Worm (Caenorhabditis elegans) whole organism, midembryonic: ENCODE results near the gene str-19.

Source experiments
- T22C8.4 ChIP-seq: fragments of 200-800 bp; sonication (Bioruptor generic); IDR thresholded peaks from 2 replicates; pipeline ENCODE4 v1.3.6; 2022; ENCODE audit warnings: missing genetic modification characterization, missing compliant biosample characterization
- cog-1 ChIP-seq: sonication (generic microtip); optimal IDR thresholded peaks from 2 replicates; lab custom pipeline; 2016; ENCODE audit warnings: missing genetic modification characterization, missing compliant biosample characterization
- flt-1 ChIP-seq: fragments of 200-800 bp; sonication (Bioruptor generic); IDR thresholded peaks from 2 replicates; pipeline ENCODE4 v1.3.6; 2022; ENCODE audit warnings: missing genetic modification characterization, missing compliant biosample characterization
- klf-2 ChIP-seq: fragments of 200-800 bp; sonication (Bioruptor generic); conservative IDR thresholded peaks from 2 replicates; pipeline ENCODE4 v1.3.6; 2022; ENCODE audit warnings: missing genetic modification reagents, missing genetic modification characterization, missing compliant biosample characterization
- med-1 ChIP-seq: sonication (generic microtip); optimal IDR thresholded peaks from 2 replicates; lab custom pipeline; 2017; ENCODE audit warnings: missing genetic modification characterization, mild to moderate bottlenecking, missing compliant biosample characterization, antibody characterized with exemption, missing genetic modification reagents; ENCODE audit not compliant: insufficient read depth
- ref-1 ChIP-seq: fragments of 200-800 bp; sonication (Bioruptor generic); conservative IDR thresholded peaks from 2 replicates; pipeline ENCODE4 v1.3.6; 2022; ENCODE audit warnings: missing genetic modification reagents, missing genetic modification characterization, missing compliant biosample characterization
- tab-1 ChIP-seq: fragments of 200-800 bp; sonication (Bioruptor generic); IDR thresholded peaks from 2 replicates; pipeline ENCODE4 v1.3.6; 2022; ENCODE audit warnings: missing genetic modification characterization, missing compliant biosample characterization
- ztf-23 ChIP-seq: fragments of 200-800 bp; sonication (Bioruptor generic); IDR thresholded peaks from 2 replicates; pipeline ENCODE4 v1.3.6; 2022; ENCODE audit warnings: missing genetic modification reagents, missing genetic modification characterization, missing compliant biosample characterization
- ztf-29 ChIP-seq: fragments of 200-800 bp; sonication (Bioruptor generic); IDR thresholded peaks from 2 replicates; pipeline ENCODE4 v1.3.6; 2022; ENCODE audit warnings: missing genetic modification reagents, missing genetic modification characterization, missing compliant biosample characterization

str-19 gene

DNA sequence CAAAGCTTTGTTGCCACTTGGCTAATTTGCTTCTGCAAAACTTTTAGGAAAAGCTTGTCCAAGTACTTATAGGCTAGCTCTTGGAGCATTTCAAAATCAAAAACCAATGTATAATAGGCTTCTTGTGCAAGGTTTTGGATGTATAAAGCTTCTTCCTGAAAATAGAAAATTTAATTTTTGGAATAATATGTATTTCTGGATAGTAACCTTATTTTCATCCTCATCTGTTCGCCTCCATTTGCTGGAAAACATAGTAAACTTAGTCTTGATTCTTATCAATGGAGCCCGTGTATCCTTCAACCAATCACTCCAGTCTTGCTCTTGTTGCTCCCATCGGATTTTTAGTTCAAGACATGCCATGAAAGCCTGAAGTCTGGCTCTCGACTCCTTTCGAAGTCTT lies 27.6 kb downstream of the str-19 start, which contains the start of gene Y6E2A.4:
Gene Y6E2A.4 (minus strand): TSS at position 101 of the 400 bp plus-strand sequence.
- no peak for TF ChIP-seq cog-1 (tag; lab: Kevin White, UChicago)
- no peak for TF ChIP-seq ref-1 (GFP tag; lab: Robert Waterston, UW)
- TF ChIP-seq klf-2 (GFP tag; lab: Robert Waterston, UW) = no peak
- no peak for TF ChIP-seq tab-1 (GFP tag; lab: Robert Waterston, UW)
- TF ChIP-seq T22C8.4 = no peak
- TF ChIP-seq flt-1 (GFP tag; lab: Robert Waterston, UW) = no peak
- no peak for TF ChIP-seq ztf-23
- TF ChIP-seq ztf-29 = no peak
- no peak for TF ChIP-seq med-1 (GFP tag; lab: Kevin White, UChicago)

DNA sequence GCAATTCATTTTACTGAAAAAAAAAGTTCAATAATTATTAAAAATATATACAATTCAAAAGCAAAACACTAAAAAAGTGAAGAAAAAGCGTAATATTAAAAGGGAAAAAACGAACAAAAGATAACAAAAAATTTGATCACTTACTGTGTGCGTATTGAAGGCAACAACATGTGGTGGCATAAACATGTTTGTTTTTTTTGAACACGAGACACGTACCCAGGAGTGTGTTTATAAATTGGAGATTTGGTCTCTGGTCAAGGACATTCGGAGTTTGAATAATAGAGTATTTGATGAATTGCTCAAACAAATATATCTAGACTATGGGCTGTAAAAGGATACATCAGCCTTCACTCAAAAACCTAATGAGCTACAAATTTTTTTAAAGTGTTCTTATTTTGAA lies 28.6 kb downstream of the str-19 start:
- TF ChIP-seq klf-2 (GFP tag; lab: Robert Waterston, UW) (no peak), cog-1 (tag; lab: Kevin White, UChicago) (no peak), ref-1 (GFP tag; lab: Robert Waterston, UW) (no peak), ztf-29 (no peak), flt-1 (GFP tag; lab: Robert Waterston, UW) (no peak), ztf-23 (no peak)

DNA sequence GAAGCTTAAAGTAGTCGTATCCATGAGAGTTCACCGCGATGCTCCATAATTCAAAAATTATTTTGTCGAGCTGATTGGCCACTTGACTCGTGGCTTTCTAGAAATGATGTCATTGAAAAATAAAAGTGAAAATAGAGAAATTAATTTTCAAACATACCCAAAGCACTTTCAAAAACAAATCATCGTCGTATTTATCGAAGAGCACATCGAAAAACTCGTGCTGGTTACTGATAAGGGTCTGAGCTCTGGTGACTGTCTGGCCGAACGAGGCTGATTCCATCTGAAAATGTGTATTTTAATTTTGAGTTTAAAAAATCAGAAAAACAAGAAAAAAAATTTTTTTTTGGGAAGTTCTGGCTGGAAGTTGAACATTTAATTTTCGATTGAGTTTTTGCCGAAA lies 31.9 kb downstream of the str-19 start:
- TF ChIP-seq T22C8.4 (no peak), med-1 (GFP tag; lab: Kevin White, UChicago) (no peak), tab-1 (GFP tag; lab: Robert Waterston, UW) (no peak), klf-2 (GFP tag; lab: Robert Waterston, UW) (no peak), cog-1 (tag; lab: Kevin White, UChicago) (no peak), flt-1 (GFP tag; lab: Robert Waterston, UW) (no peak), ztf-29 (no peak), ztf-23 (no peak), ref-1 (GFP tag; lab: Robert Waterston, UW) (no peak)

DNA sequence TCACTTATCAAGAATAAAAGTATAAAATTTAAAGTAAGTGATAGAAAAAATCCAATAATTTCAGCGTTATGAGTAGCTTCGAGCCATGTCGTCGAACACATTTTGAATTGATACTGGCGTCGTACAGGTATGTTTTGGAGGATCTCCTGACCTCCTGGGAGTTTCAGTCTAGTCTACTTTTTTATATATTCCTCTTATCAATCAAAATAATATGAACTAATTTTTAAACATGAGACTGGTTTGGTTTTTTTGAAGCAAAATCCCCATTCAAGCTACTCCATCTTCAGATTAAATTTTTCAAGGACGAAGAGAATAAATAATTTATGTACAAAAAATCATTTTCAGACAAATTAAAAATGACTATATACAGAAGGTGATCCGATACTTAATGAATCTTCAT lies 32.4 kb downstream of the str-19 start, which contains the start of gene str-101:
Gene str-101 (minus strand): TSS at position 101 of the 400 bp plus-strand sequence.
- TF ChIP-seq tab-1 (GFP tag; lab: Robert Waterston, UW) = no peak
- no peak for TF ChIP-seq T22C8.4
- TF ChIP-seq flt-1 (GFP tag; lab: Robert Waterston, UW) = no peak

DNA sequence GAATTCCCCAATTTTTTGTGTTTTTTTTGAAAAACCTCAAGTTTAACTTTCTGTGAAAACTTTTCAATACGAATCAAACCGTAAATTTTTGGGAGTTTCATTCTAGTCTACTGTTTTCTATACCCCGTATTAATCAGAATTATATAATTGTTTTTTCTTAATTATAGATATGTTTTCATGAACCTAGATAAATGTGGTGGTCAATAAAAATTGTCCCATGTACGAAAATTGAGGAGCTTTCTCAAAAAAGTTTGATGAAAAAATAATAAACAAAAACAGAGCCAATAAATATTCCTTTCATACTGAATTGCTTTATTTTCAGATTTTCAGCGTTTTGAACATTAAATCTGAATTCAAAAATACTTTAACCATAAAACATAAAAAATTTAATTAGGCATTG lies 33.9 kb downstream of the str-19 start, which contains the start of gene Y6E2A.1:
Gene Y6E2A.1 (minus strand): TSS at position 101 of the 400 bp plus-strand sequence.
- TF ChIP-seq klf-2 (GFP tag; lab: Robert Waterston, UW) = no peak
- TF ChIP-seq tab-1 (GFP tag; lab: Robert Waterston, UW) = no peak

DNA sequence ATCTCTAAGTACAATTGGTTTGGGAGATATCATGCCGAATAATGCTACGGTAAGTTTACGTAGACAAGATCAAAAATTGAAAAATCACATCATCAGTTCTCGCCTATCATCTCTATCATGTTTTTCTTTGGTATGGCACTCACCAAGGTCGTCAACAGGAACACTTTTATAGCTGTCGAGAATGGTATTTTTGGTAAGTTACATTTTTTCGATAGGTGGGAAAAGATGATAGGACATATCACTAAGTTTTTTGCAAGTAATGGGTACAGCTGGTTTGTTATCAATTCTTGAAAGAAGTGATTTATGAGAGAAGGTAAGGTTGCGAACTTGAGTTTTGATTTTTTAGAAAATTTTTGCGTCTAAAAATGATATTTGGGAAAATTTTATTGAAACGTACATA lies 36.3 kb downstream of the str-19 start:
- no peak for TF ChIP-seq cog-1 (tag; lab: Kevin White, UChicago)
- no peak for TF ChIP-seq ztf-29
- no peak for TF ChIP-seq T22C8.4
- no peak for TF ChIP-seq klf-2 (GFP tag; lab: Robert Waterston, UW)
- TF ChIP-seq med-1 (GFP tag; lab: Kevin White, UChicago) = no peak
- no peak for TF ChIP-seq ref-1 (GFP tag; lab: Robert Waterston, UW)
- TF ChIP-seq tab-1 (GFP tag; lab: Robert Waterston, UW) = no peak
- TF ChIP-seq flt-1 (GFP tag; lab: Robert Waterston, UW) = no peak
- TF ChIP-seq ztf-23 = no peak

DNA sequence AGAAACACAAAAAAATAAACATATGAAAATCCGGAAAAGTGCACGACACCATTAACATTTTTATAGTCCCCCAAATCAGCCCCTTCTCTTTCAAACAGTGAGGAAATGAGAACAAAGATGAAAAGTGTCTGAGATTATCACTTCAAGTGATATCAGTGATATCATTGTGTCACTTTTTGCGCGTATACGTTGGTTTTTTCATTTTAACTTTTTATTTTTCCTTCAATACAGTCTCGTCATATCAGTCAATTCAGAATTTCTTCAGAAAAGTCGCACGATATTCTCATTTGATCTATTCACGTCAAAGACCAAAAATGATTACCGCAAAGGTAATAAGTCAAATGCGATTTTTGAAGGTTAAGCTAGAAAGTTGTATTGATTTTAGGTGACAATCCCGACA lies 39.5 kb downstream of the str-19 start, which contains the start of gene twk-34:
Gene twk-34 (plus strand): TSS at position 216 of the 400 bp plus-strand sequence.
- TF ChIP-seq T22C8.4 = no peak
- TF ChIP-seq med-1 (GFP tag; lab: Kevin White, UChicago) = no peak
- TF ChIP-seq flt-1 (GFP tag; lab: Robert Waterston, UW) = no peak
- no peak for TF ChIP-seq ztf-23
- no peak for TF ChIP-seq cog-1 (tag; lab: Kevin White, UChicago)
- no peak for TF ChIP-seq ref-1 (GFP tag; lab: Robert Waterston, UW)
- TF ChIP-seq ztf-29 = no peak
- no peak for TF ChIP-seq klf-2 (GFP tag; lab: Robert Waterston, UW)
- no peak for TF ChIP-seq tab-1 (GFP tag; lab: Robert Waterston, UW)

DNA sequence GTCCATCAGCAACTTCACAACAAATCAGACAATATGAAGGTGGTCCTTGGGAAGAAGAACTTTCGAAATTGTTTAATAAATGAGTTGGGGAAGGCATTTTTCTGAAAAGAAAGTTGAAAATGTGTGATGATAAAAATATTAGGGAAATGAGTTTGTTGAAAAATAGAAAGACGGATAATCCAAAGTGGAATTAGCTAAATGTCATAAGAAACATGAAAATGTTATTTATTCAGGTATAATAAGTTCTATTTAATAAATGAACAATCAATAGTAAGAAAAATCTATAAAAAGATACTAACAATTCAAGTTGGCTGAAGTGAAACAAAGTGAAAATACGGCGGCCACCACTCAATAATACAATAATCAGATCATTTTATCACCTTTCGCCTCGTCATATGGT lies 42.0 kb downstream of the str-19 start, which contains the start of gene nhr-53:
Gene nhr-53 (minus strand): TSS at position 101 of the 400 bp plus-strand sequence.
- TF ChIP-seq flt-1 (GFP tag; lab: Robert Waterston, UW) (no peak), cog-1 (tag; lab: Kevin White, UChicago) (no peak), tab-1 (GFP tag; lab: Robert Waterston, UW) (no peak)

DNA sequence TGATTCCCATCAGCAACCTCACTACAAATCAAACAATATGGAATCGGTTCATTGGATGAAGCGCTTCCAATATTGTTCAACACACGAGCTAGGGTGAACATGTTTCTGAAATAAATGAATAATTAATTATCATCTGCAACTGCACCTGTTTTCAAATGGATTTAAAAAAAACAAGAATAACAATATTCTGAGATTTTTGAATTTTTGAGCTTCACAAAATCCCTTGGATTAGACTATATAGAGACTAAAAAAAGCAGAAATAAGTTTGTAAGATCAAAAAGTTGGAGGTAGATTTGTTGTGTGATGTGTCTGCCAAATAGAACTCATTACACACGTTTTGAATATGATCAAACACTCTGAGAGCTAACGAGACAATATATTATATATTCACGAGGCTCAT lies 44.5 kb downstream of the str-19 start, which contains the start of gene nhr-199:
Gene nhr-199 (minus strand): TSS at position 101 of the 400 bp plus-strand sequence.
- TF ChIP-seq flt-1 (GFP tag; lab: Robert Waterston, UW) = no peak
- TF ChIP-seq med-1 (GFP tag; lab: Kevin White, UChicago) = no peak
- TF ChIP-seq ref-1 (GFP tag; lab: Robert Waterston, UW) = no peak
- TF ChIP-seq ztf-29 = no peak
- no peak for TF ChIP-seq cog-1 (tag; lab: Kevin White, UChicago)
- no peak for TF ChIP-seq T22C8.4
- no peak for TF ChIP-seq tab-1 (GFP tag; lab: Robert Waterston, UW)
- no peak for TF ChIP-seq ztf-23
- TF ChIP-seq klf-2 (GFP tag; lab: Robert Waterston, UW) = no peak

DNA sequence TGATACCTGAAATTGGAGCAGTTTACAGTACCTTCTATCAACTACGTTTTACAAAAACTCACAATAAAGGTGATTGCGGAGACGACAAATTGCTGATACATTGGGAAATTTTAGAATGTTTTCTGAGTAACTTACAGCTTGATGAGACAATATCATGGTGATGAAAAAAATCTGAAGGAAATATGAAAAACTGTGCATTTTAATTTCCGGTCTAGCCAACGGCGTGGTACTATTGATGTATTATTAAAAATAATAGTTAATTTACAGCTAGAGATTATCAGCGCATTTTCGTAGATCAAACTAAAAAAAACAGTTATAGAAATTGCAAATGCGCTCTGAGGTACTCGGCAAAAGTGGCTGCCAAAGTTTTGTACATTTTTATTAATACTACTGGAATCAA lies 46.2 kb downstream of the str-19 start, which contains the start of gene srx-29:
Gene srx-29 (minus strand): TSS at position 101 of the 400 bp plus-strand sequence.
- no peak for TF ChIP-seq cog-1 (tag; lab: Kevin White, UChicago)
- TF ChIP-seq tab-1 (GFP tag; lab: Robert Waterston, UW) = no peak
- TF ChIP-seq ztf-29 = no peak
- no peak for TF ChIP-seq klf-2 (GFP tag; lab: Robert Waterston, UW)
- TF ChIP-seq med-1 (GFP tag; lab: Kevin White, UChicago) = no peak
- TF ChIP-seq T22C8.4 = no peak
- no peak for TF ChIP-seq ztf-23
- TF ChIP-seq flt-1 (GFP tag; lab: Robert Waterston, UW) = no peak
- TF ChIP-seq ref-1 (GFP tag; lab: Robert Waterston, UW) = no peak
